Worm (Caenorhabditis elegans) whole organism, midembryonic: ENCODE results near the gene M176.11.

Experiments
- T22C8.4 ChIP-seq: fragments of 200-800 bp; sonication (Bioruptor generic); IDR thresholded peaks from 2 replicates; pipeline ENCODE4 v1.3.6; 2022; ENCODE audit warnings: missing genetic modification characterization, missing compliant biosample characterization
- cog-1 ChIP-seq: sonication (generic microtip); optimal IDR thresholded peaks from 2 replicates; lab custom pipeline; 2016; ENCODE audit warnings: missing genetic modification characterization, missing compliant biosample characterization
- ref-1 ChIP-seq: fragments of 200-800 bp; sonication (Bioruptor generic); conservative IDR thresholded peaks from 2 replicates; pipeline ENCODE4 v1.3.6; 2022; ENCODE audit warnings: missing genetic modification reagents, missing genetic modification characterization, missing compliant biosample characterization
- ztf-23 ChIP-seq: fragments of 200-800 bp; sonication (Bioruptor generic); IDR thresholded peaks from 2 replicates; pipeline ENCODE4 v1.3.6; 2022; ENCODE audit warnings: missing genetic modification reagents, missing genetic modification characterization, missing compliant biosample characterization

DNA sequence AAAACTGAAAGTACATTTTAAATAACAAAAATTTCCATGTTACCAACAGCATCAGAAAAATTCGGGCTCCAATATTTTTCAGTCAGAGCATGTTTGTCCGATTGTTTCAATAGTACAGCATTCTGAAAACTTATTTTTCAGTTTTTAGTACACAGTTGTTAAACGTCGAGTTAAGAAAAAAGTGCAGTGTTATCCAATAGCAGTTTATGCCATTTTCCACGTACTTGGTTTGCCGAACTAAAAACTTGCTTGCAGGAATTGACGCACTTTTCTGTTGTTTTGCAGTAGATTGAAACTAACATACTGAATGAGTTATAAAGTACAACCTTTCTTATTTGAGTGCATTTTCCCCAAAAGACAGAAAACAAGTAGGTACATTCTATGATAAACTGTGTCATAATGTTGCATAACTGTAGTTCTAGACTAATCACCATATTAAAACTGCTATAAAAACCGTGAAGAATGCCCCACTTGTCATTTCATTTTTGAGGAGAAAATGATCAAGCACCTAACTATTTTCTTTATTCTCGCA is 23.6 kb upstream of the M176.11 start, which contains the start of the genes Y51B9A.14 and Y51B9A.8:
- TF ChIP-seq cog-1 (no peak), ztf-23 (GFP tag; lab: Robert Waterston, UW) (no peak), T22C8.4 (GFP tag; lab: Robert Waterston, UW) (no peak), ref-1 (GFP tag; lab: Robert Waterston, UW) (no peak)
